Fruit fly (Drosophila melanogaster): ENCODE data around the gene CG7381.

The CG7381 gene

DNA sequence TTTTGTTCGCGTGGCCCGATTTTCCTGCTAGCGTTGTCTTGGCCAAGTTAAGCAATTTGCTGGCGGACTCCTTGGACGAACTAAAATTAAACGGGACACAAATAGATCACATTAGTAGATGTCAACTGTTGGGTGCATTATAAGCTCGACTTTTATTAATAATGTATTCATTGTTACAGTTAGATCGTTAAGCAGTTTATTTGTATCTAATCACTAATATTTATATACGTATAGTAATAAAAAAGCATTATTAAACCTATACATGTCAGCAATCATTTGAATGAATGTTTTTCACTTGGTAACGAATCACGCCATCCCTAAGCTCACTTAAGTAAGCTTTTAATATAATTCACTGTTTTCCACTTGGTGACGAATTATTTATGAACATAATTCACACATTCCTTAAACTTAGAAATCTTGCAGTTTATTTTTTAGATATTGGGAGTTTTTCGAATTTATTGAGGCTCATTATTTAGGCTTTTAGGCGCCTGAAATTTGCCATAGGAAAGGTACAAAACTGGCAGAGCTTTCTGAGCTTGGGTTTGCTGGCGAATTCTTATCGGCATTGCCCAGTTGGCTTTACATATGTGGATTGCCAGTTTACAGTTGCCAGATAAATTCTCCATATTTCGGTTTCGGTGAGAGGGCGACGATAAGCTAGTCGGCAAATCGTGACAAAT lies at the start of gene CG7381, which contains the start of gene CG7091:
Gene CG7381, minus strand, starts transcription at position 101 of the 680 bp plus-strand sequence.
Gene CG7091, plus strand, starts transcription at position 630 of the 680 bp plus-strand sequence.
- TF ChIP-seq CG8478 (optimal IDR thresholded peaks at IDR 0.05) (no peak), CTCF (optimal IDR thresholded peaks at IDR 0.05) (no peak)

DNA sequence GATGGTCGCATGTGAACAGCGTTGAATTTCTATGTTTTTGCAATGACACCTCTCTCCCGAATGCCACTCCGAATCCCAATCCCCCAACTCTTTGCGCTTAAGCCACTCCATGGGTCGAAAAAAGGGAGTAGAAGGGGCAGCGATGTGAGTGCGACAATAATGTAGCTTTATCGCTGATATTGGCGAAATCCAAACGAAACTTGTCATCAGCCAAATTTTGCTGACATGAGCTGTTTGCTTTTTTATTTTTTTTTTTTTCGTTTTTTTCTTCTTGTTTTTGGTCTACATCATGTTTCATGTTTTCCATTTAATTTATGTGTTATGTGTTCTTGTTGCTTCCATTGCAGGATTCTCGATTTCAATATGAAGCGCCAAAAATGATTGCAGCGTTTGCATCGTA lies 41.7 kb upstream of the CG7381 start:
- no peak for TF ChIP-seq CTCF (optimal IDR thresholded peaks at IDR 0.05)
- no peak for TF ChIP-seq CG8478 (optimal IDR thresholded peaks at IDR 0.05)

DNA sequence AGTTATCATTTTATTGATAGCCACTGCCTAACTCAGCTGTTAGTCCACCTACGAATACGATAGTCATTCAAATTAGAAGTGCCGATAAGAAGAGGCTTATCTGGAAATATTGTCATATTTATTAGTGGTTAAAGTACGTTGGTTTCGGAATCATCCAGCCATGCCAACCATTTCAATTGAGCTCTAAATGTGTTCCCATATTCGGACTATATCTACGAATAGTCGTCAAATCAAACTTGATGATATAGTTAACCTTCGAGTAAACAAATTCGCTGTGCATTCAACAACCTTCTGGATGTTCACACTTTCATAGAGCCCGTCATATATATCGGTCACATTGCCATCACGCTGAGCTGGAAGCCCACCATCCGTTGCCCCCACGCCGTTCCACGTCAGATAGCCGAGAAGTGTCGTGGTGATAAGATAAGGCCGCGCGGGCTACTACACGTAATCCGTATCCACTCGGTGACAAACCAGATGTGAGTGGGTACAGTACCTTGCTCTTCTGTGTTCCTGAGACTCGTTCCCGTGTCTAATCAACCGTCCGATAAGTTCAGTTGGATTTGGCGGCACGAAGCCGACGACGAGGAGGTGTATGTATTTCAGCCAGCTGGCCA lies 41.1 kb upstream of the CG7381 start:
- no peak for TF ChIP-seq CTCF (optimal IDR thresholded peaks at IDR 0.05)
- TF ChIP-seq CG8478 (optimal IDR thresholded peaks at IDR 0.05) = no peak

DNA sequence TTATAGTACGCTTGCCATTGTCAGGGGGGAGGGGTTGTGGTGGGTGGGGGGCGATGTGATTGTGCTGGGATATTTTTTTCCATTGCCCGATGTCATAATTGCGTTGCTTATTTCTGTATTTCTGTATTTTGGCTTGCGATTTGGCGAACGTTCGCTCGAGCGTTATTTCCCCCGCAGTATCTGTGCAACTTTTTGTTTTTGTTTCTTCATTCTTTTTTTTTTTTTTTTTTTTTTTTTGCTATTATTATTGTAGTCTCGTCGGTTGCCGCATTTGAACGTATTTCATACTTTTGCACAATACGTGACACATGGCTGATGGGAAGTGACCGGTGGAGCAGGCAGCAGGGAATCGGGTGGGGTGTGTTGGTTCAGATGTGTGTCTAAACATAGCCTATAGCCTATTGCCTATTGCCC lies 40.4 kb upstream of the CG7381 start:
- TF ChIP-seq CG8478 (optimal IDR thresholded peaks at IDR 0.05) = no peak

DNA sequence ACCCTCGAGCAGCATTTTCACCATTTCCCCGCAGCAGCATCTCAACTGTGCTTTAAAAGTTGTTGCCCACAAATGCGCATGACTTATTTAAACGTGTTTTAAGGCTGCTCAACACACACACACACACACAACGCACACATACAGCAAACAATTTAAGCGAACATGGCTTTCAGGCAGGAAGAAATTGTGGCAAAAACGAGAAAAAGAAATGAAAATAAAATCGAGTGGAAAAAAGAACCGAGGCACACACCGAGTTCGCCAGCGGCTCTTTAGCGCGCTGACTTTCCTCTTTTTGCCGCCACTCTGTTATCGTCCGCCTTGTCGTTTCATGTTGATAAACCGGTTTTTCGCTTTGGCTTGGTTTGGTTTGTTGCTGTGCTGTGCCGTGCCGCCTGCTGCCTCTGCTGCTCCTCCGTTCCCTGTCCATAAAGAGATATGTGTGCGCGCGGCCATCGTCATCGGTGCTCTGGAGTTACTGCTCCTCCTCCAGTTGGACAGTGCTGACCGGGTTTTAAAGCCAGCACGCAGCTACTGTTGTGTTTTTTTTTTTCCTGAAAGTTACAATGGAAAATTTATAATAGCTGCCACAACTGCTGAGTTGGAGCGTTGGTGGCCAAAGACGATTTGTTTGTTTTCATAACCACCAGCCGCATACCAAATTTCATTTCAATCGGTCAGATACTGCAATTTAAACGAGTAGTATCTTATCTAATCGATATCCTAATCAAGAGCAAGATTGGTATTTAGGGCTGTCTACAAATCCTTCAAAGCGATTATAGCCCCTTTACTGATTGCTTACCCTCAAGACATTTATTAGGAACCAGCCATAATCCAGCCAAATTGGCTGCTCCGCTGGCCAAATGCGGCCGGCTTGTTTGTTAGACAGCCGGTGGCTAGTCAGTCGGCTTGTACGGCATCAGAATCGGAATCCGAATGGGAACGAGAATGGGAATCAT lies 38.8 kb upstream of the CG7381 start:
- TF ChIP-seq CG8478 (optimal IDR thresholded peaks at IDR 0.05) (no peak), CTCF (optimal IDR thresholded peaks at IDR 0.05) (no peak)

DNA sequence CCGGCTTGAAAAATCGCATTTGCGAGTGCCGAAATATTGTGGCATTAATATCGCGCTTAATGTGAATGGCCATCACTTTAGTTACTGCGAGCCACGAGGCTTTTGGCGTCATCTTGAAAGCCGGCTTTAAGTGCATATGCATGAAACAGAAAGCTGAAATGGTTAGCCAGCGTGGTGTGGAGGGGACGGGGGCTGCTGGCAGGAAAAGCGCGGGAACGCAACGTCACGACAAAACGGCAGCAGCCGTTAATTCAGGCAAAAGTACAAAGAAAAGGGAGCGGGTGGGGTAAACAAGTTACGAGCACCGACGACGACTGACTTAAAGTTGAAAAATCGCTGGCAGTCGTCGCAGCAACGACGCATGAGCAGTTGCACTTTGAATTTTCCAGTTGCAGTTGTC lies 38.1 kb upstream of the CG7381 start:
- no peak for TF ChIP-seq CG8478 (optimal IDR thresholded peaks at IDR 0.05)

DNA sequence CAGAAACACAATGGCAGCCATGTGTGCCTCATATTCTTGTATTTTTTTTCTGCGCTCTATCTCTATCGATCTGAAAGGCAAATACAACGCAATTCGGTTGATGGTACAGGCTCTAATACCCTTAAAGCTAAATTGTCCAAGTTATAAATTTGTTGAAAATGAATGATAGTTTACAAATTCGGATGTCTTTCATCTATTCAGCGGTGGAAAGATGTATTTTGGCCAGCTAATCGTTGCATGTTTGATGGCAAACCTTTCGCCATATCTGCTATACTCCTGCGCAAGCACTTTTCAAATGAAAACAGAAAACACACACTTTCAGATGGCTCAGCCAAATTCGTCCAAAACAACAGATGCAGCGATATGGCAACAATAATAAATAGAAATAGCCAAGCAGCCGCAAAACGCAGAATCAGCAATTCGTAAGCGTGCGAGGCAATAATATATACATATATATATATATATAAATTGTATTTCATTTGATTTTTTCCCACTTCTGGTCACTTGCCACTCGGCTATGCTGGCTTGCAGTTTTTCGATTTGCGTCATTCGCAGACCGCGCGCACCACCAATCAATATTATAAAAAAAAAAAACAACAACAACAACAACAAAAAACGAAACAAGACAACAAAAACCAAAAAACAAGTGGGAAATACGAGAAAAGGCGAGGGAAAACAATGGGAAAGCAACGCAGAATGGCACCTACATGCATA lies 37.1 kb upstream of the CG7381 start:
- no peak for TF ChIP-seq CTCF (optimal IDR thresholded peaks at IDR 0.05)

DNA sequence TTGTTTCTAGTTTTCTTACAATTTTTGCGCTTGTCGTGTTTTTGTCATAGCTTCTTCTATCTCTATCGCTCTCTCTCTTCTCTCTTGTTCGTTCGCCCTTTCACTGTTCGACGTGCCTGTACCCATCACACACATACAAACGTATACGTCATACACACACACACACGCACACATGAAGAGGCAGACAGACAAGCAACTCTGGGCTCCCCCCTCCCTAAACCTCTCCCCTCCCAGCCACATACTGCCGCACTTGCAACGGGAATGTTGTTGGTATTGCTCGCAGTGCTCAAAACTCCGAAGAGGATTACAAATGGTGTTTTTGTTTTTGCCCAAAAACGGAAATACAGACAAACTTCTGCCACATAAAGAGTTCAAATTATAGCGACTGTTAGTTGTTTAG lies 35.7 kb upstream of the CG7381 start:
- TF ChIP-seq CG8478 (optimal IDR thresholded peaks at IDR 0.05) (no peak), CTCF (optimal IDR thresholded peaks at IDR 0.05) (no peak)

DNA sequence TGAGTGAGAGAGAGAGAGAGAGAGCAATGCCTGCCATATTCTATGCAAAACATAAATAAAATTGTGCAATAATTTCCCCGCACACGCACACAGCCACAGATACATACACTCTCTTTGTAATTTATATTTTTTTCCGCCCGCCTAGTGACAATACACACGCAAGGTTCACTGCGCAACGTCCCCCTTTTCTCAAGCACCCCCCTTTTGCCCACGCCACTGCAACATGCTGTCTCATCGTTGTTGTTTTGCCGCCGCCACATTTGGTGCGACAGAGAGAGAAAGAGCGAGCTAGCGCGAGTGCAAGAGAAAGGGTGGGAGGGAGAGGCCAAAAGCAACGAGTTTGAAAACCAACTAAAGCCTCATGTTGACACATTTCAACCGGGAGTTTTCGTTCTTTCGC lies 35.1 kb upstream of the CG7381 start:
- TF ChIP-seq CG8478 (optimal IDR thresholded peaks at IDR 0.05) = no peak
- TF ChIP-seq CTCF (optimal IDR thresholded peaks at IDR 0.05) = no peak

DNA sequence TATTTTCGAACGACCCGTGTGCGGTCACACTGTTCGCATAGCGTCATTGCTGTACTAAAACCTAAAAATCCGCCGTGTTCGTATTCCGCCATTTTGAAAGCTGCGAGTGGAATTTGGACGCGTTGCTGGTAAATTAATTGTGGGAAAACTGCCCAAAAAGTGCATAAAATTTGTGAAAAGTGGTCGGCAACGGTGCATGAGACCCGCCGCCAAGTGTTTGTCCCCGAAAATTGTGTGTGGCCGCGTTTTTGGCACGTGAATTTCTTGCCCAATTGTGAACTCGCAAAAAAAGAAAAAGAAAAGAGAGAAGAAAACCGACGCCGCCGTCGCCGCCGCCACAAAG lies 34.3 kb upstream of the CG7381 start, which contains the start of gene CtBP:
Gene CtBP, plus strand, starts transcription at position 29 of the 343 bp plus-strand sequence.
- no peak for TF ChIP-seq CG8478 (optimal IDR thresholded peaks at IDR 0.05)
- TF ChIP-seq CTCF (optimal IDR thresholded peaks at IDR 0.05) = no peak

DNA sequence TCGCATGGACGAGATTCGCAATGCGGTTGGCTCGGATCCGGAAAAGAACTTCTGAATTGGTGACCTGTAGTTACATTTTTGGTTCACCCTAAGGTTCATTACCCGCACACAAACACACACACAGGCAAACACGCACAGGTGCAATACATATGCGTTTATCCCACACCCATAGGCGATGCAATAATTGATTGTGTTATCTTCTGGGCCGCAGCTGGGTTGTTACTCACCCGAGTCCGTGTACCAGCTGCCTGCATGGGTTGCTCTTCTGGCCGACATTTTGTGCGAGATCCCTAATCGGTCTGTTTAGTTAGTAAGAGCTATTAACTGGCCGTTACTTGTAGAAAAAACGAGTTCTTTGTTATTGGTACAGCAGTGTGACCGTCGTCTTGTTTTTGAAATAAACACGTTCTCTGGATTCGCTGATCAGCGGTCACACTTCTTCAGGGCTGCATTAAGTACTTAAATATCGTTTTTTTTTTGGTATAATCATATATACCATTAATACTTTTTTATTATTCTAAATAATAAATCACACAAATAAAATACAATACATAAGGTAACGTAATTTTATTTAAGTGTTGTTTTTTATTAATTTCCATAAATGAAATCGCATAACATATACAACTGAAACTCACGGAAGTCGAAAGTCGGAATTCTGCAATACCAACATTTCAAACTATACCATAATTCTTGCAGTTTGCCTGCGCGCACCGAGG lies 33.8 kb upstream of the CG7381 start, which contains the start of gene CG8031:
Gene CG8031, minus strand, starts transcription at position 406 of the 716 bp plus-strand sequence.
- no peak for TF ChIP-seq CTCF (optimal IDR thresholded peaks at IDR 0.05)
- no peak for TF ChIP-seq CG8478 (optimal IDR thresholded peaks at IDR 0.05)

DNA sequence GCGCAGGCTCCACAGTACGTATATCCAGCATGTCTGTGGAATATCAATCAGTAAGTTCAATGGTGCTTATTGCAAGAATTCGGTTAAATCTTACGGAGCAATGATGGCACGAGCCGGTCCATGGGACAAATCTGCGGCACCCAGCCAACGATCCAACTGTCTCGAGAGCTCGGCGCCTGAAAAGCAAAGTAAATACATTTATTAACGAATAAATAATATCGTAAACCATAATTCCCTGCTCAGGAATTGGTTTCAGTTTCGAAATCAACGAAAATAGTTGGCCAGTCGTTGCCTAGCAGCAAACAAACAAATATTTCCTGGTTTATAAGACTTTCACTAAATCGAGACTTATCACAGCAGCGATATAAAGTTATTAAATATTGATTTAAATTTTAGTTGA lies 32.3 kb upstream of the CG7381 start, which contains the start of gene CG11656:
Gene CG11656, plus strand, starts transcription at position 301 of the 400 bp plus-strand sequence.
- no peak for TF ChIP-seq CG8478 (optimal IDR thresholded peaks at IDR 0.05)
- TF ChIP-seq CTCF (optimal IDR thresholded peaks at IDR 0.05) = no peak

DNA sequence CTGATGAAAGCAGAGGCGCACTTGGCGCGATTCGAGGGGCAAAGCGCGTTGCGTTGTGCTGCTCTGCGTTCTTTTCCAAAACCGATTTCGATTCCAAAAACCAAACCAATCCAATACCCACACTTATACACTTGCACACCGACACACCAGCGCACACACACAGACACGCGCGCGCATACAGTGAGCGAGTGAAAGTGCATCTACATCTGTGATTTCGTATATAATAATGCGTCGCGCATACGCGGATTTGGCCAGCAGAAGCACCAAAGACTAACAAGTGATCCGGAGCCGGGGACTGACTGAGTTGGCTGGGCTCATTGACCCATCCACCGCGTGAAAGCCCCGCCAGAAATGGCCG lies 20.9 kb upstream of the CG7381 start:
- TF ChIP-seq CG8478 (optimal IDR thresholded peaks at IDR 0.05) = no peak
- no peak for TF ChIP-seq CTCF (optimal IDR thresholded peaks at IDR 0.05)

DNA sequence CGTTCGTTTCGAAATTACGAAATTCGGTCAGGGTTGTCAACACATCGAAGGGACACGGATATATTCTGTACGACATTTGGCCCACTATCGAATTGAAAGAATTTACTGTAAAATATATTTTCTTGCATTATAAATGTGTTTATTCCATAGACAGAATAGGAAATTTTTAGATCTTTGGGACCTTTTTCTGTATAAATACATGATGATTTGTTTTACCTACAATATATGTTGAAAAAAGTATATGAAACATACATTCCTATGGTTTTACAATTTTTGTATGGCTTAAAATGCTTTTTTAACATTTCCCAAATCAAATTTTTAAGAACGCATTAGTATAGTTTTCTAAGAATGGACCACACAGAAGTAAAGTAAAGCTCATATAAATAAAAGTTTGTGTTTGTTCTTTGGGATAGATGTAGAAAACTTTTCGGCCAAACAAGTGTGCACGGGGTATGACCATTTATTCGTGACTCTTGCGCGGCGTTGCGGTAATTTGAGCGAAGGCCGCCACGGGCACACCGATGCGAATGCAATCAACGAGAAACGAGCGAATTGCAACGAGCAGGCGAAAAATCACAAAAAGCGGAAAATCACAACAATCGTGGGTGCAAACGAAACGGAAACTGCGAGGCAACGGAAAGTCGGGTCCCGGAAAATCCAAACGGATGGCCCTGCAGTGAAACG lies 20.4 kb upstream of the CG7381 start, which contains the start of the genes CG17327, CG44194 and CG7518:
Gene CG17327, minus strand, starts transcription at position 177 of the 684 bp plus-strand sequence.
Gene CG44194, minus strand, starts transcription at position 177 of the 684 bp plus-strand sequence.
Gene CG7518, plus strand, starts transcription at position 540 of the 684 bp plus-strand sequence.
- TF ChIP-seq CTCF (optimal IDR thresholded peaks at IDR 0.05) (no peak), CG8478 (optimal IDR thresholded peaks at IDR 0.05) (no peak)
